Worm (Caenorhabditis elegans) whole organism, L1 larva: Measurements from ENCODE around the gene nck-1.

Experiments used
- aly-2 ChIP-seq: fragments of 150-350 bp; optimal IDR thresholded peaks from 2 replicates; lab custom pipeline; 2014; ENCODE audit warnings: missing biosample characterization, missing genetic modification characterization
- ces-1 ChIP-seq: fragments of 150-350 bp; optimal IDR thresholded peaks from 2 replicates; lab custom pipeline; 2014; ENCODE audit warnings: missing biosample characterization, missing genetic modification reagents, missing genetic modification characterization
- dpl-1 ChIP-seq, 3 experiments: fragments of 150-350 bp in 2 of 3; sonication (generic microtip) in 1 of 3; optimal IDR thresholded peaks; 2 replicates each; lab custom pipeline; 2014 to 2017; ENCODE audit warnings: missing biosample characterization in 3 of 3, missing genetic modification characterization in 3 of 3, missing genetic modification reagents in 3 of 3
- dsc-1 ChIP-seq: sonication (generic microtip); optimal IDR thresholded peaks from 2 replicates; lab custom pipeline; 2016; ENCODE audit warnings: mild to moderate bottlenecking, missing genetic modification characterization, missing compliant biosample characterization
- elt-2 ChIP-seq: sonication (generic microtip); optimal IDR thresholded peaks from 2 replicates; lab custom pipeline; 2016; ENCODE audit warnings: missing genetic modification characterization, mild to moderate bottlenecking, inconsistent platforms, missing compliant biosample characterization, missing genetic modification reagents
- lin-13 ChIP-seq: fragments of 150-350 bp; optimal IDR thresholded peaks from 2 replicates; lab custom pipeline; 2014; ENCODE audit warnings: missing biosample characterization, missing genetic modification reagents, missing genetic modification characterization
- nhr-11 ChIP-seq: fragments of 150-350 bp; optimal IDR thresholded peaks from 2 replicates; lab custom pipeline; 2014; ENCODE audit warnings: missing biosample characterization, missing genetic modification characterization
- nhr-76 ChIP-seq: sonication (generic microtip); optimal IDR thresholded peaks from 2 replicates; lab custom pipeline; 2017; ENCODE audit warnings: missing biosample characterization, missing genetic modification characterization
- nhr-77 ChIP-seq: fragments of 150-350 bp; optimal IDR thresholded peaks from 2 replicates; lab custom pipeline; 2014; ENCODE audit warnings: missing biosample characterization, missing genetic modification characterization
- nhr-90 ChIP-seq: sonication (generic microtip); optimal IDR thresholded peaks from 2 replicates; lab custom pipeline; 2016; ENCODE audit warnings: mild to moderate bottlenecking, missing genetic modification characterization, missing compliant biosample characterization; ENCODE audit not compliant: poor library complexity
- pag-3 ChIP-seq: sonication (generic microtip); optimal IDR thresholded peaks from 2 replicates; lab custom pipeline; 2017; ENCODE audit warnings: missing genetic modification characterization, mild to moderate bottlenecking, missing compliant biosample characterization, antibody characterized with exemption, borderline replicate concordance; ENCODE audit not compliant: insufficient read depth
- unc-86 ChIP-seq: sonication (generic microtip); optimal IDR thresholded peaks from 2 replicates; lab custom pipeline; 2016; ENCODE audit warnings: missing genetic modification characterization, missing compliant biosample characterization

- TF ChIP-seq lin-13 (no peak), nhr-11 (tag; lab: Kevin White, UChicago) (no peak), unc-86 (tag; lab: Kevin White, UChicago) (no peak), aly-2 (no peak), pag-3 (tag; lab: Kevin White, UChicago) (no peak), nhr-90 (tag; lab: Kevin White, UChicago) (no peak), nhr-76 (tag; lab: Kevin White, UChicago) (no peak), dsc-1 (no peak), ces-1 (no peak), elt-2 (tag; lab: Kevin White, UChicago) (no peak), dpl-1 (GFP tag; optimal IDR thresholded peaks at IDR 0.05; lab: Kevin White, UChicago) (no peak), nhr-77 (tag; lab: Kevin White, UChicago) (no peak)
These were observed 43.2 kb upstream of the nck-1 start, which contains the start of gene F20B6.4 for ce11 chrX:4196431-4196830.
